Comparison of ENCODE assay signal across 1 worm cellular context in genomic region chrIII:1218221-1218620, ce11.
TF ChIP-seq lines count a peak whose summit lies in the region.

No protein-coding gene starts in this region.

TF ChIP-seq in whole organism, L4 larva, 104 proteins besides CTCF, POLR2A, EP300 and RAD21 (continued from another document):
- TF ChIP-seq hlh-11 (tag; optimal IDR thresholded peaks at IDR 0.05; lab: Kevin White, UChicago) (peak; percentile 13), daf-19 (GFP tag; conservative IDR thresholded peaks at IDR 0.05; lab: Robert Waterston, UW) (no peak), nhr-11 (tag; optimal IDR thresholded peaks at IDR 0.05; lab: Kevin White, UChicago) (no peak), aly-2 (tag; optimal IDR thresholded peaks at IDR 0.05; lab: Kevin White, UChicago) (no peak), nhr-237 (tag; optimal IDR thresholded peaks at IDR 0.05; lab: Kevin White, UChicago) (no peak), zag-1 (tag; optimal IDR thresholded peaks at IDR 0.05; lab: Kevin White, UChicago) (no peak), unc-130 (GFP tag; optimal IDR thresholded peaks at IDR 0.05; lab: Kevin White, UChicago) (peak; percentile 24), zip-11 (GFP tag; IDR thresholded peaks at IDR 0.05; lab: Robert Waterston, UW) (0 out of 2 replicates have a peak, but pooled peaks have one; percentile 38), ztf-7 (tag; optimal IDR thresholded peaks at IDR 0.05; lab: Kevin White, UChicago) (no peak), mep-1 (tag; optimal IDR thresholded peaks at IDR 0.05; lab: Kevin White, UChicago) (peak; percentile 31), lin-13 (GFP tag; optimal IDR thresholded peaks at IDR 0.05; lab: Kevin White, UChicago) (peak; percentile 55), D1046.2 (GFP tag; IDR thresholded peaks at IDR 0.05; lab: Robert Waterston, UW) (no peak), ZK337.2 (GFP tag; IDR thresholded peaks at IDR 0.05; lab: Robert Waterston, UW) (no peak), daf-8 (GFP tag; IDR thresholded peaks at IDR 0.05; lab: Robert Waterston, UW) (no peak), nhr-102 (tag; optimal IDR thresholded peaks at IDR 0.05; lab: Kevin White, UChicago) (peak; percentile 26), ceh-82 (tag; optimal IDR thresholded peaks at IDR 0.05; lab: Kevin White, UChicago) (no peak), madf-5 (GFP tag; IDR thresholded peaks at IDR 0.05; lab: Robert Waterston, UW) (no peak), F10B5.3 (tag; optimal IDR thresholded peaks at IDR 0.05; lab: Kevin White, UChicago) (no peak), dmd-8 (GFP tag; IDR thresholded peaks at IDR 0.05; lab: Robert Waterston, UW) (peak; percentile 31; the same call in 1 of the 2 replicates), madf-9 (GFP tag; conservative IDR thresholded peaks at IDR 0.05; lab: Robert Waterston, UW) (no peak), F37D6.2 (tag; optimal IDR thresholded peaks at IDR 0.05; lab: Kevin White, UChicago) (no peak), arid-1 (GFP tag; conservative IDR thresholded peaks at IDR 0.05; lab: Robert Waterston, UW) (peak; percentile 57; the same call in 1 of the 2 replicates), fos-1 (tag; optimal IDR thresholded peaks at IDR 0.05; lab: Kevin White, UChicago) (no peak), zfp-3 (GFP tag; conservative IDR thresholded peaks at IDR 0.05; lab: Robert Waterston, UW) (no peak), zip-2 (tag; optimal IDR thresholded peaks at IDR 0.05; lab: Kevin White, UChicago) (no peak), hmg-1.1 (GFP tag; IDR thresholded peaks at IDR 0.05; lab: Robert Waterston, UW) (no peak), mxl-3 (GFP tag; optimal IDR thresholded peaks at IDR 0.05; lab: Kevin White, UChicago) (no peak), lin-29 (GFP tag; IDR thresholded peaks at IDR 0.05; lab: Robert Waterston, UW) (no peak), dpl-1 (GFP tag; optimal IDR thresholded peaks at IDR 0.05; lab: Kevin White, UChicago) (no peak), lim-7 (GFP tag; IDR thresholded peaks at IDR 0.05; lab: Robert Waterston, UW) (peak; percentile 68; the same call in 1 of the 2 replicates), lsy-2 (tag; optimal IDR thresholded peaks at IDR 0.05; lab: Kevin White, UChicago) (peak in 1 of 2 experiments; percentile 2), spr-1 (tag; optimal IDR thresholded peaks at IDR 0.05; lab: Kevin White, UChicago) (no peak), T20F7.1 (GFP tag; optimal IDR thresholded peaks at IDR 0.05; lab: Kevin White, UChicago) (no peak), gei-8 (GFP tag; optimal IDR thresholded peaks at IDR 0.05; lab: Kevin White, UChicago) (no peak), nhr-6 (tag; optimal IDR thresholded peaks at IDR 0.05; lab: Kevin White, UChicago) (no peak), spr-3 (GFP tag; optimal IDR thresholded peaks at IDR 0.05; lab: Kevin White, UChicago) (peak; percentile 8), aha-1 (tag; lab: Kevin White, UChicago) (peak; percentile 85), rbr-2 (tag; optimal IDR thresholded peaks at IDR 0.05; lab: Kevin White, UChicago) (peak; percentile 38), egl-27 (tag; optimal IDR thresholded peaks at IDR 0.05; lab: Kevin White, UChicago) (no peak), snpc-1.2 (GFP tag; IDR thresholded peaks at IDR 0.05; lab: Robert Waterston, UW) (peak; percentile 44; the same call in 1 of the 2 replicates), mdl-1 (tag; optimal IDR thresholded peaks at IDR 0.05; lab: Kevin White, UChicago) (no peak), Y105C5A.15 (GFP tag; IDR thresholded peaks at IDR 0.05; lab: Robert Waterston, UW) (0 out of 2 replicates have a peak, but pooled peaks have one; percentile 38), nhr-42 (GFP tag; IDR thresholded peaks at IDR 0.05; lab: Robert Waterston, UW) (0 out of 2 replicates have a peak, but pooled peaks have one; percentile 7), lin-1 (GFP tag; IDR thresholded peaks at IDR 0.05; lab: Robert Waterston, UW) (no peak), ceh-32 (tag; optimal IDR thresholded peaks at IDR 0.05; lab: Kevin White, UChicago; ENCODE audit: poor library complexity) (no peak), daf-12 (tag; optimal IDR thresholded peaks at IDR 0.05; lab: Kevin White, UChicago) (no peak)
